Worm (Caenorhabditis elegans) whole organism, L1 larva: ENCODE data around the gene str-187.
"Not testable (repeated sequence)": the region's sequence is repeated elsewhere in the genome, so short reads cannot be mapped to it uniquely, and the experiment has no call there.

Source experiments
- C04F5.9 ChIP-seq: sonication (generic microtip); optimal IDR thresholded peaks from 2 replicates; lab custom pipeline; 2016; ENCODE audit warnings: missing genetic modification characterization, missing compliant biosample characterization
- Y116A8C.19 ChIP-seq: sonication (generic microtip); optimal IDR thresholded peaks from 2 replicates; lab custom pipeline; 2016; ENCODE audit warnings: missing compliant biosample characterization, missing genetic modification characterization, borderline replicate concordance
- aha-1 ChIP-seq: fragments of 150-350 bp; optimal IDR thresholded peaks from 2 replicates; lab custom pipeline; 2014; ENCODE audit warnings: missing biosample characterization, missing genetic modification characterization
- aly-2 ChIP-seq: fragments of 150-350 bp; optimal IDR thresholded peaks from 2 replicates; lab custom pipeline; 2014; ENCODE audit warnings: missing biosample characterization, missing genetic modification characterization
- blmp-1 ChIP-seq: fragments of 150-350 bp; optimal IDR thresholded peaks from 2 replicates; lab custom pipeline; 2014; ENCODE audit warnings: missing biosample characterization, missing genetic modification characterization
- ceh-63 ChIP-seq: fragments of 200-800 bp; sonication (Bioruptor generic); optimal IDR thresholded peaks from 2 replicates; lab custom pipeline; 2018; ENCODE audit warnings: mild to moderate bottlenecking, missing genetic modification characterization, missing compliant biosample characterization
- ces-1 ChIP-seq: fragments of 150-350 bp; optimal IDR thresholded peaks from 2 replicates; lab custom pipeline; 2014; ENCODE audit warnings: missing biosample characterization, missing genetic modification reagents, missing genetic modification characterization
- dpl-1 ChIP-seq, 3 experiments: fragments of 150-350 bp in 2 of 3; sonication (generic microtip) in 1 of 3; optimal IDR thresholded peaks; 2 replicates each; lab custom pipeline; 2014 to 2017; ENCODE audit warnings: missing biosample characterization in 3 of 3, missing genetic modification characterization in 3 of 3, missing genetic modification reagents in 3 of 3
- efl-1 ChIP-seq, 4 experiments: fragments of 150-350 bp; optimal IDR thresholded peaks in 3 of 4; peaks in 1 of 4; 1 replicate in 1 of 4; 2 replicates in 3 of 4; lab custom pipeline; 2014; ENCODE audit warnings: missing biosample characterization in 2 of 4, missing genetic modification characterization in 2 of 4, missing genetic modification reagents in 2 of 4
- egl-27 ChIP-seq, 2 experiments: fragments of 150-350 bp in 1 of 2; sonication (generic microtip); optimal IDR thresholded peaks; 3 replicates each; lab custom pipeline; 2017 to 2018; ENCODE audit warnings: missing biosample characterization in 2 of 2, missing genetic modification characterization in 2 of 2, missing genetic modification reagents in 2 of 2
- fkh-4 ChIP-seq: sonication (generic microtip); optimal IDR thresholded peaks from 2 replicates; lab custom pipeline; 2016; ENCODE audit warnings: missing compliant biosample characterization, missing genetic modification characterization, borderline replicate concordance
- fkh-8 ChIP-seq: sonication (generic microtip); optimal IDR thresholded peaks from 2 replicates; lab custom pipeline; 2016; ENCODE audit warnings: mild to moderate bottlenecking, missing genetic modification characterization, missing compliant biosample characterization
- fos-1 ChIP-seq: fragments of 150-350 bp; optimal IDR thresholded peaks from 2 replicates; lab custom pipeline; 2014; ENCODE audit warnings: missing biosample characterization, missing genetic modification characterization
- hpl-2 ChIP-seq: fragments of 150-350 bp; optimal IDR thresholded peaks from 2 replicates; lab custom pipeline; 2014; ENCODE audit warnings: missing biosample characterization, missing genetic modification reagents, missing genetic modification characterization
- lin-13 ChIP-seq: fragments of 150-350 bp; optimal IDR thresholded peaks from 2 replicates; lab custom pipeline; 2014; ENCODE audit warnings: missing biosample characterization, missing genetic modification reagents, missing genetic modification characterization
- lin-39 ChIP-seq: fragments of 150-350 bp; optimal IDR thresholded peaks from 2 replicates; lab custom pipeline; 2014; ENCODE audit warnings: missing biosample characterization, missing genetic modification reagents, missing genetic modification characterization
- mab-9 ChIP-seq: fragments of 200-800 bp; sonication (Bioruptor generic); IDR thresholded peaks from 2 replicates; pipeline ENCODE4 v1.3.6; 2022; ENCODE audit warnings: missing genetic modification reagents, missing genetic modification characterization, missing compliant biosample characterization
- nhr-12 ChIP-seq: sonication (generic microtip); optimal IDR thresholded peaks from 2 replicates; lab custom pipeline; 2017; ENCODE audit warnings: missing biosample characterization, missing genetic modification characterization
- nhr-19 ChIP-seq: fragments of 200-800 bp; sonication (Bioruptor generic); conservative IDR thresholded peaks from 2 replicates; pipeline ENCODE4 v1.3.6; 2022; ENCODE audit warnings: missing genetic modification characterization, missing compliant biosample characterization
- nhr-76 ChIP-seq: sonication (generic microtip); optimal IDR thresholded peaks from 2 replicates; lab custom pipeline; 2017; ENCODE audit warnings: missing biosample characterization, missing genetic modification characterization
- nhr-77 ChIP-seq: fragments of 150-350 bp; optimal IDR thresholded peaks from 2 replicates; lab custom pipeline; 2014; ENCODE audit warnings: missing biosample characterization, missing genetic modification characterization
- nhr-84 ChIP-seq: sonication (generic microtip); optimal IDR thresholded peaks from 2 replicates; lab custom pipeline; 2017; ENCODE audit warnings: missing biosample characterization, missing genetic modification characterization
- nhr-85 ChIP-seq: sonication (generic microtip); peaks from one replicate; lab custom pipeline; 2016; ENCODE audit warnings: missing genetic modification characterization, inconsistent platforms, missing compliant biosample characterization
- skn-1 ChIP-seq: fragments of 150-350 bp; optimal IDR thresholded peaks from 2 replicates; lab custom pipeline; 2014; ENCODE audit warnings: missing biosample characterization, missing genetic modification characterization
- snu-23 ChIP-seq: sonication (generic microtip); optimal IDR thresholded peaks from 2 replicates; lab custom pipeline; 2016; ENCODE audit warnings: missing genetic modification characterization, missing compliant biosample characterization
- sptf-1 ChIP-seq: fragments of 150-350 bp; optimal IDR thresholded peaks from 2 replicates; lab custom pipeline; 2014; ENCODE audit warnings: missing biosample characterization, missing genetic modification characterization
- tbx-2 ChIP-seq: sonication (generic microtip); optimal IDR thresholded peaks from 2 replicates; lab custom pipeline; 2016; ENCODE audit warnings: missing genetic modification characterization, missing compliant biosample characterization
- tlp-1 ChIP-seq: fragments of 150-350 bp; optimal IDR thresholded peaks from 2 replicates; lab custom pipeline; 2014; ENCODE audit warnings: missing biosample characterization, missing genetic modification characterization
- unc-86 ChIP-seq: sonication (generic microtip); optimal IDR thresholded peaks from 2 replicates; lab custom pipeline; 2016; ENCODE audit warnings: missing genetic modification characterization, missing compliant biosample characterization
- unc-98 ChIP-seq: fragments of 200-800 bp; sonication (Bioruptor generic); IDR thresholded peaks from 2 replicates; pipeline ENCODE4 v1.3.6; 2022; ENCODE audit warnings: missing genetic modification characterization, missing compliant biosample characterization
- zip-4 ChIP-seq: fragments of 200-800 bp; sonication (Bioruptor generic); optimal IDR thresholded peaks from 2 replicates; lab custom pipeline; 2018; ENCODE audit warnings: mild to moderate bottlenecking, missing genetic modification characterization, moderate library complexity, missing compliant biosample characterization
- ztf-11 ChIP-seq, 2 experiments: sonication (generic microtip); optimal IDR thresholded peaks; 2 replicates each; lab custom pipeline; 2016 to 2017; ENCODE audit warnings: missing genetic modification characterization in 2 of 2, missing biosample characterization in 1 of 2, missing compliant biosample characterization in 1 of 2

The str-187 gene

DNA sequence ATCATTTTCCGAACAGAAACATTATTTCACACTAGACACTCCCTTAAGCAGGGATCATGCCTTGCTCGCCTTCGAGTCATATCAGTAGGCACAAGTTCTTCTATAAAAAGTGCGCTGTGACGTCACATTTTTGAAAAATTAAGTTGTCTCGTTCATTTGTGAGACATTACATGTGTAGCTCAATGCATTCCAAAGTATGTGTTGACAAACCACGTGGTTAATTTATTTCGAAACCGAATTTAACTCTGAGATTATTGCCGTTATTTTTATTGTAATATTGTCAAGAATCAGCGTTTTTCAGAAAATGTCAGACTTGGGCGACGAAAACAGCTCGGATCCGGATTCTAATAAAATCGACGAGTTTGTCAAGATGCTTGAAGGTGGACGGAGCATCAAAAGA lies 29.1 kb downstream of the str-187 start, which contains the start of gene T28F3.5:
Gene T28F3.5 (plus strand): TSS at position 301 of the 400 bp plus-strand sequence.
- TF ChIP-seq efl-1 (optimal IDR thresholded peaks at IDR 0.05; lab: Kevin White, UChicago) (no peak), efl-1 (GFP tag; optimal IDR thresholded peaks at IDR 0.05 in 1 of 2; lab: Kevin White, UChicago) (peak in 1 of 2 experiments; percentile 84), sptf-1 (tag; lab: Kevin White, UChicago) (no peak)

DNA sequence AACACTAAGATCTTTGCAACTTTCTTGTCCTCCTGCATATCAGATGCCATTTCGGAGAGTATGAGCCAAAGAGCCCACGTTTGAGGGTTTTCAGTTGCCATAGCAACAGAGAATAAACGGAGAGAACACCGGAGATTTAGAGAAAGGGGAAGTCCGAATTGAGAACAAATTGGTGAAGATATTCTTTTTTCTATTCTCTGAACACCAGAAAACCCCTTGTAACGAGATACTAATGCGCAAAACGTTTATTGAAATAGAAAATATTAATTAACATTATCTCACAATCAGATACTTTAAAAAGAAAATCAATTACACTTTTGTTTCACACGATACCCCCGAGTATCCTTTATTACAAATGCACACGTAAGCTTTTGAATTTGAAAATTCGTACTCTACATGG lies 36.6 kb downstream of the str-187 start, which contains the start of gene ifta-2:
Gene ifta-2 (minus strand): TSS at position 101 of the 400 bp plus-strand sequence.
- TF ChIP-seq nhr-19 (no peak), tbx-2 (tag; lab: Kevin White, UChicago) (no peak), fos-1 (tag; lab: Kevin White, UChicago) (no peak), tlp-1 (tag; lab: Kevin White, UChicago) (no peak), fkh-8 (tag; lab: Kevin White, UChicago) (peak; percentile 29), egl-27 (tag; optimal IDR thresholded peaks at IDR 0.05; lab: Kevin White, UChicago) (no peak), unc-86 (tag; lab: Kevin White, UChicago) (no peak), blmp-1 (tag; lab: Kevin White, UChicago) (no peak)

DNA sequence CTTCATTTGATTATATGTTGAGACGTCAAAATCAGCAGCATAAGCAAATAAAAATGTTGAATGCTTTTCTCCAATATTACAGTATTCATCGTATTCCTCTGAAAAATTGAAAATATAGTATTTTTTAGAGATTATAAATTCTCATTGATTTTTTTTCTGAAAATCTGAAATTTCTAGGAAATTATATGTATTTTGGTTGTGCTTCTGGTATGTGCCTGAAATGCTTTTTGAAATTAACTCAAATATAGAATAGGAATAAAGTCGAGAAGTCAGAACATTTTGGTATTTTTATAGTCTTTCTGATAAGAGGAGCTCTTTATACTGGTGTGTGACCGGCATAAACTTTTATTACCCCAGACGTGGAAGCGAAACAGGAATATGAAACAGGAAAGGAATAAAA lies 41.8 kb downstream of the str-187 start, which contains the start of gene T28F3.8:
Gene T28F3.8 (minus strand): TSS at position 101 of the 400 bp plus-strand sequence.
- not testable (repeated sequence) for TF ChIP-seq Y116A8C.19 (tag; lab: Kevin White, UChicago); unc-98 (GFP tag; lab: Robert Waterston, UW); snu-23 (GFP tag; lab: Kevin White, UChicago)

DNA sequence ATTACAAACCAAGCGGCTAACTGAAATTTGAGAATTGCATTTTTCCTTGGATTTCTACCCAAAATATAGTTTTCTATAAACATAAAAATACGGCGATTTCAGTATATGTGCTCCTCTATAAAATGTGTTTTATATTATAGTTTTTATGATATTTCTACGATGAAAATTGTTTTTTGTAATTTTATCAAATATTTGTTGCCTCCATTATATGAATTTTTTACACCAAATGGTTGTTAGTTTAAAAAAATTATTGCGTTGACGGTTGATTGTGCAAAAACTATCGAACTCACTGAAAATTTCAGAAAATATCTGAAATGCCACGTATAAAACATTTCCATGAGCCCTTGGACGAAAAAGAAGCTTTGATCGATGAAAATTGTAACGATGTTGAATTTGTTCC lies 42.8 kb downstream of the str-187 start, which contains the start of gene T28F3.9:
Gene T28F3.9 (plus strand): TSS at position 301 of the 400 bp plus-strand sequence.
- TF ChIP-seq ztf-11 (tag; optimal IDR thresholded peaks at IDR 0.05; lab: Kevin White, UChicago) (no peak), unc-98 (GFP tag; lab: Robert Waterston, UW) (no peak), efl-1 (optimal IDR thresholded peaks at IDR 0.05; lab: Kevin White, UChicago) (no peak), efl-1 (GFP tag; optimal IDR thresholded peaks at IDR 0.05 in 1 of 2; lab: Kevin White, UChicago) (peak in 1 of 2 experiments; percentile 35)

DNA sequence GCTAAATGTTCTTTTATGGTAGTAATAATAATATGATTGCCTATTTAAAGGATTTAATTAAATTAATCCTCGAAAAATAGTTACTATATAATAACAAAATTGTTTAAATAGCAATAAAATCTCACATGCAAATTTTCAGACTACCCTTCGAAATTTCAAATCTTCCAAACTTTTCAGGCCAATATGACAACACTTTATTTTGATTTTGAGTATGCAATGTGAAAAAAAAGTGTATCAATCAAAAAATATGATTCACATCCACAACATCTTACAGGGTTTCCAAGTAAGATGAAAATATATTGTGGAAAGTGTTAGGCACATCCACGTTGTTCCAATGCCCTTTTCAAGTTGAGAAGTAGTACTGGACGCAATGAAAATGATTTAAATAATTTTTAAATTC lies 46.5 kb downstream of the str-187 start, which contains the start of gene snf-9:
Gene snf-9 (plus strand): TSS at position 301 of the 400 bp plus-strand sequence.
- TF ChIP-seq egl-27 (tag; optimal IDR thresholded peaks at IDR 0.05; lab: Kevin White, UChicago) = no peak
- TF ChIP-seq nhr-77 (tag; lab: Kevin White, UChicago) = no peak
- no peak for TF ChIP-seq hpl-2 (GFP tag; lab: Kevin White, UChicago)
- TF ChIP-seq lin-13 = no peak
- no peak for TF ChIP-seq lin-39 (tag; lab: Kevin White, UChicago)
- TF ChIP-seq fkh-4 = no peak
- TF ChIP-seq dpl-1 (GFP tag; optimal IDR thresholded peaks at IDR 0.05; lab: Kevin White, UChicago) = no peak
- TF ChIP-seq fkh-8 (tag; lab: Kevin White, UChicago) = no peak
- TF ChIP-seq mab-9 (GFP tag; lab: Robert Waterston, UW) = no peak
- no peak for TF ChIP-seq aly-2
- TF ChIP-seq nhr-12 = no peak
- TF ChIP-seq efl-1 (optimal IDR thresholded peaks at IDR 0.05; lab: Kevin White, UChicago) = no peak
- no peak for TF ChIP-seq efl-1 (GFP tag; optimal IDR thresholded peaks at IDR 0.05 in 1 of 2; lab: Kevin White, UChicago)
- no peak for TF ChIP-seq nhr-76
- TF ChIP-seq, all 84 proteins: peak for 0

DNA sequence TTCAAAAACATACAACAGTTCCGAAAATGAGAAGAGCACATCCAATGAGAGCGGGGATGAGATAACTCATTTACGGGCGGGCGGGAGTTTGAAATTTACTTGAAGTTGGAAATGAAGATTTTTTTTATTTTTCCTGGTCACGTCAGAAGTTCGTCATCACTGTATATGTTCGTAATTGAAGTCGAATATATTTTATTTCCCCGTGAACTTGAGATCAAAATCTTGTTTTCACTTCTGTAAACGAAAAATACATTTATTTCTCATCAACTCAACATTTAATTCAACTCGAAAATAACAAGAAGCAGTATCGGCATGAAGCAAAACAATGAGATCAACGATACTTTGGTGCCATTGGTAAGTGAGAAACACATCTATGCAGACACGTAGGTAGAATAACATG lies 51.0 kb downstream of the str-187 start, which contains the start of gene C49C3.20:
Gene C49C3.20 (minus strand): TSS at position 101 of the 400 bp plus-strand sequence.
- TF ChIP-seq nhr-84 (no peak), skn-1 (no peak), ceh-63 (GFP tag; lab: Kevin White, UChicago) (no peak), zip-4 (GFP tag; lab: Kevin White, UChicago) (no peak), C04F5.9 (tag; lab: Kevin White, UChicago) (no peak), aha-1 (tag; lab: Kevin White, UChicago) (no peak), ces-1 (no peak), nhr-85 (tag; lab: Kevin White, UChicago) (no peak)
- TF ChIP-seq, all 84 proteins: peak for 0
